Worm (Caenorhabditis elegans) whole organism, L4 larva: ENCODE measurements around the gene ubc-6.

Experiments
- F44E2.7 ChIP-seq: fragments of 200-800 bp; sonication (Bioruptor generic); IDR thresholded peaks from 2 replicates; pipeline ENCODE4 v2.1.2; 2022; ENCODE audit warnings: missing genetic modification characterization, missing compliant biosample characterization
- R02D3.7 ChIP-seq: fragments of 150-350 bp; sonication (generic microtip); optimal IDR thresholded peaks from 3 replicates; lab custom pipeline; 2014; ENCODE audit warnings: missing biosample characterization, missing genetic modification characterization
- Y48G9A.11 ChIP-seq: fragments of 200-800 bp; sonication (Bioruptor generic); IDR thresholded peaks from 2 replicates; pipeline ENCODE4 v1.3.6; 2022; ENCODE audit warnings: missing genetic modification reagents, missing genetic modification characterization, missing compliant biosample characterization
- Y5F2A.4 ChIP-seq: fragments of 200-800 bp; sonication (Bioruptor generic); optimal IDR thresholded peaks from 2 replicates; lab custom pipeline; 2018; ENCODE audit warnings: mild to moderate bottlenecking, missing genetic modification characterization, missing compliant biosample characterization
- Y75B8A.6 ChIP-seq: fragments of 200-800 bp; sonication (Bioruptor generic); IDR thresholded peaks from 2 replicates; pipeline ENCODE4 v1.3.6; 2022; ENCODE audit warnings: missing genetic modification reagents, missing genetic modification characterization, missing compliant biosample characterization
- aha-1 ChIP-seq: fragments of 150-350 bp; peaks from one replicate; lab custom pipeline; 2014; ENCODE audit warnings: missing biosample characterization, missing genetic modification characterization
- aly-2 ChIP-seq: sonication (generic microtip); optimal IDR thresholded peaks from 2 replicates; lab custom pipeline; 2018; ENCODE audit warnings: missing biosample characterization, missing genetic modification characterization
- attf-4 ChIP-seq: sonication (generic microtip); optimal IDR thresholded peaks from 3 replicates; lab custom pipeline; 2017; ENCODE audit warnings: missing biosample characterization, missing genetic modification characterization
- ceh-20 ChIP-seq: fragments of 200-800 bp; sonication (Bioruptor generic); IDR thresholded peaks from 2 replicates; pipeline ENCODE4 v1.3.6; 2022; ENCODE audit warnings: missing genetic modification reagents, missing genetic modification characterization, missing compliant biosample characterization
- ceh-28 ChIP-seq: fragments of 150-350 bp; optimal IDR thresholded peaks from 2 replicates; lab custom pipeline; 2014; ENCODE audit warnings: missing biosample characterization, missing genetic modification reagents, missing genetic modification characterization
- ceh-32 ChIP-seq: sonication (generic microtip); optimal IDR thresholded peaks from 2 replicates; lab custom pipeline; 2016; ENCODE audit warnings: mild to moderate bottlenecking, missing genetic modification characterization, missing compliant biosample characterization; ENCODE audit not compliant: poor library complexity
- ceh-62 ChIP-seq: sonication (generic microtip); optimal IDR thresholded peaks from 2 replicates; lab custom pipeline; 2017; ENCODE audit warnings: missing biosample characterization, missing genetic modification characterization
- ceh-82 ChIP-seq: sonication (generic microtip); optimal IDR thresholded peaks from 2 replicates; lab custom pipeline; 2017; ENCODE audit warnings: missing biosample characterization, missing genetic modification characterization
- ces-1 ChIP-seq: fragments of 150-350 bp; sonication (generic microtip); optimal IDR thresholded peaks from 4 replicates; lab custom pipeline; 2014; ENCODE audit warnings: missing biosample characterization, missing genetic modification reagents, missing genetic modification characterization
- cey-2 ChIP-seq: sonication (generic microtip); optimal IDR thresholded peaks from 3 replicates; lab custom pipeline; 2017; ENCODE audit warnings: missing genetic modification characterization, mild to moderate bottlenecking, missing compliant biosample characterization, antibody characterized with exemption, borderline replicate concordance; ENCODE audit not compliant: insufficient read depth
- daf-8 ChIP-seq: fragments of 200-800 bp; sonication (Bioruptor generic); IDR thresholded peaks from 2 replicates; pipeline ENCODE4 v1.3.6; 2022; ENCODE audit warnings: missing genetic modification characterization, missing compliant biosample characterization
- dmd-6 ChIP-seq: fragments of 200-800 bp; sonication (Bioruptor generic); IDR thresholded peaks from 2 replicates; pipeline ENCODE4 v1.3.6; 2022; ENCODE audit warnings: missing genetic modification reagents, missing genetic modification characterization, missing compliant biosample characterization
- dpl-1 ChIP-seq: fragments of 150-350 bp; optimal IDR thresholded peaks from 2 replicates; lab custom pipeline; 2014; ENCODE audit warnings: missing biosample characterization, missing genetic modification reagents, missing genetic modification characterization
- duxl-1 ChIP-seq: sonication (generic microtip); optimal IDR thresholded peaks from 2 replicates; lab custom pipeline; 2016; ENCODE audit warnings: mild to moderate bottlenecking, missing genetic modification characterization, moderate library complexity, missing compliant biosample characterization; ENCODE audit not compliant: poor library complexity
- egl-27 ChIP-seq: sonication (generic microtip); optimal IDR thresholded peaks from 3 replicates; lab custom pipeline; 2017; ENCODE audit warnings: missing biosample characterization, missing genetic modification reagents, missing genetic modification characterization
- hif-1 ChIP-seq, 2 experiments: sonication (generic microtip); optimal IDR thresholded peaks; 2 replicates each; lab custom pipeline; 2016 to 2017; ENCODE audit warnings: missing compliant biosample characterization in 2 of 2, missing genetic modification characterization in 2 of 2, missing genetic modification reagents in 2 of 2, missing genotype in 2 of 2, mild to moderate bottlenecking in 1 of 2
- hlh-11 ChIP-seq: fragments of 200-800 bp; sonication (Bioruptor generic); optimal IDR thresholded peaks from 2 replicates; lab custom pipeline; 2018; ENCODE audit warnings: mild to moderate bottlenecking, missing genetic modification characterization, missing compliant biosample characterization
- hmg-1.1 ChIP-seq: fragments of 200-800 bp; sonication (Bioruptor generic); IDR thresholded peaks from 2 replicates; pipeline ENCODE4 v1.3.6; 2022; ENCODE audit warnings: missing genetic modification reagents, missing genetic modification characterization, missing compliant biosample characterization
- lin-1 ChIP-seq: fragments of 200-800 bp; sonication (Bioruptor generic); IDR thresholded peaks from 2 replicates; pipeline ENCODE4 v1.3.6; 2022; ENCODE audit warnings: missing genetic modification reagents, missing genetic modification characterization, missing compliant biosample characterization
- lin-29 ChIP-seq: fragments of 200-800 bp; sonication (Bioruptor generic); IDR thresholded peaks from 2 replicates; pipeline ENCODE4 v1.3.6; 2022; ENCODE audit warnings: missing genetic modification reagents, missing genetic modification characterization, missing compliant biosample characterization
- lsy-2 ChIP-seq, 2 experiments: fragments of 150-350 bp in 1 of 2; sonication (generic microtip) in 1 of 2; optimal IDR thresholded peaks; 2 replicates each; lab custom pipeline; 2014 to 2017; ENCODE audit warnings: missing biosample characterization in 2 of 2, missing genetic modification characterization in 2 of 2
- madf-5 ChIP-seq, 2 experiments: fragments of 200-800 bp; sonication (Bioruptor generic); IDR thresholded peaks; 2 replicates each; pipeline ENCODE4 v1.3.6; 2022; ENCODE audit warnings: missing compliant biosample characterization in 2 of 2, missing genetic modification characterization in 2 of 2
- mdl-1 ChIP-seq, 2 experiments: fragments of 150-350 bp in 1 of 2; sonication (generic microtip) in 1 of 2; optimal IDR thresholded peaks; 2 replicates each; lab custom pipeline; 2014 to 2017; ENCODE audit warnings: missing biosample characterization in 2 of 2, missing genetic modification characterization in 2 of 2
- mep-1 ChIP-seq: fragments of 150-350 bp; sonication (generic microtip); optimal IDR thresholded peaks from 3 replicates; lab custom pipeline; 2014; ENCODE audit warnings: missing biosample characterization, missing genetic modification characterization
- mes-2 ChIP-seq: sonication (generic microtip); optimal IDR thresholded peaks from 2 replicates; lab custom pipeline; 2016; ENCODE audit warnings: missing genotype, mild to moderate bottlenecking, missing genetic modification characterization, missing compliant biosample characterization; ENCODE audit not compliant: poor library complexity, severe bottlenecking
- mxl-2 ChIP-seq: fragments of 200-800 bp; sonication (Bioruptor generic); conservative IDR thresholded peaks from 2 replicates; pipeline ENCODE4 v1.3.6; 2022; ENCODE audit warnings: missing genetic modification reagents, missing genetic modification characterization, missing compliant biosample characterization
- nhr-10 ChIP-seq: fragments of 150-350 bp; optimal IDR thresholded peaks from 2 replicates; lab custom pipeline; 2014; ENCODE audit warnings: missing biosample characterization, missing genetic modification characterization
- nhr-11 ChIP-seq: fragments of 150-350 bp; optimal IDR thresholded peaks from 2 replicates; lab custom pipeline; 2014; ENCODE audit warnings: missing biosample characterization, missing genetic modification characterization
- nhr-28 ChIP-seq: fragments of 150-350 bp; optimal IDR thresholded peaks from 2 replicates; lab custom pipeline; 2014; ENCODE audit warnings: missing biosample characterization, missing genetic modification characterization
- nhr-48 ChIP-seq: sonication (generic microtip); optimal IDR thresholded peaks from 2 replicates; lab custom pipeline; 2016; ENCODE audit warnings: mild to moderate bottlenecking, missing genetic modification characterization, missing compliant biosample characterization
- nhr-76 ChIP-seq: fragments of 150-350 bp; optimal IDR thresholded peaks from 2 replicates; lab custom pipeline; 2014; ENCODE audit warnings: missing biosample characterization, missing genetic modification characterization
- nhr-77 ChIP-seq: fragments of 150-350 bp; optimal IDR thresholded peaks from 2 replicates; lab custom pipeline; 2014; ENCODE audit warnings: missing biosample characterization, missing genetic modification characterization
- pha-4 ChIP-seq, 2 experiments: fragments of 150-350 bp in 1 of 2; fragments of 200-800 bp in 1 of 2; sonication (Bioruptor generic) in 1 of 2; IDR thresholded peaks in 1 of 2; optimal IDR thresholded peaks in 1 of 2; 2 replicates each; pipeline versions ENCODE4 v1.3.6 to Lab custom; 2014 to 2022; ENCODE audit warnings: missing genetic modification characterization in 2 of 2, missing genetic modification reagents in 2 of 2, missing biosample characterization in 1 of 2, missing compliant biosample characterization in 1 of 2
- php-3 ChIP-seq: fragments of 200-800 bp; sonication (Bioruptor generic); IDR thresholded peaks from 2 replicates; pipeline ENCODE4 v1.3.6; 2022; ENCODE audit warnings: missing genetic modification reagents, missing genetic modification characterization, missing compliant biosample characterization
- pqm-1 ChIP-seq: sonication (generic microtip); optimal IDR thresholded peaks from 2 replicates; lab custom pipeline; 2017; ENCODE audit warnings: missing biosample characterization, missing genetic modification characterization
- rbr-2 ChIP-seq: sonication (generic microtip); optimal IDR thresholded peaks from 2 replicates; lab custom pipeline; 2016; ENCODE audit warnings: missing genotype, missing genetic modification characterization, missing compliant biosample characterization
- skn-1 ChIP-seq: fragments of 150-350 bp; optimal IDR thresholded peaks from 2 replicates; lab custom pipeline; 2014; ENCODE audit warnings: missing biosample characterization, missing genetic modification characterization
- snpc-1.2 ChIP-seq: fragments of 200-800 bp; sonication (Bioruptor generic); IDR thresholded peaks from 2 replicates; pipeline ENCODE4 v1.3.6; 2022; ENCODE audit warnings: missing genetic modification reagents, missing genetic modification characterization, missing compliant biosample characterization
- snpc-4 ChIP-seq: fragments of 150-350 bp; optimal IDR thresholded peaks from 2 replicates; lab custom pipeline; 2014; ENCODE audit warnings: missing biosample characterization, missing genetic modification characterization
- spr-1 ChIP-seq: sonication (generic microtip); optimal IDR thresholded peaks from 2 replicates; lab custom pipeline; 2016; ENCODE audit warnings: mild to moderate bottlenecking, missing genetic modification characterization, missing compliant biosample characterization
- spr-3 ChIP-seq: fragments of 200-800 bp; sonication (Bioruptor generic); optimal IDR thresholded peaks from 2 replicates; lab custom pipeline; 2018; ENCODE audit warnings: mild to moderate bottlenecking, missing genetic modification characterization, missing compliant biosample characterization
- tra-1 ChIP-seq: fragments of 200-800 bp; sonication (Bioruptor generic); IDR thresholded peaks from 2 replicates; pipeline ENCODE4 v1.3.6; 2022; ENCODE audit warnings: missing genetic modification reagents, missing genetic modification characterization, missing compliant biosample characterization
- unc-39 ChIP-seq: sonication (generic microtip); optimal IDR thresholded peaks from 2 replicates; lab custom pipeline; 2017; ENCODE audit warnings: missing biosample characterization, missing genetic modification characterization
- unc-62 ChIP-seq, 3 experiments: fragments of 150-350 bp in 1 of 3; sonication (generic microtip); optimal IDR thresholded peaks in 2 of 3; peaks in 1 of 3; 1 replicate in 1 of 3; 2 replicates in 2 of 3; lab custom pipeline; 2014 to 2017; ENCODE audit warnings: missing biosample characterization in 3 of 3, missing genetic modification characterization in 3 of 3, missing genetic modification reagents in 3 of 3, missing genotype in 1 of 3

Gene ubc-6

DNA sequence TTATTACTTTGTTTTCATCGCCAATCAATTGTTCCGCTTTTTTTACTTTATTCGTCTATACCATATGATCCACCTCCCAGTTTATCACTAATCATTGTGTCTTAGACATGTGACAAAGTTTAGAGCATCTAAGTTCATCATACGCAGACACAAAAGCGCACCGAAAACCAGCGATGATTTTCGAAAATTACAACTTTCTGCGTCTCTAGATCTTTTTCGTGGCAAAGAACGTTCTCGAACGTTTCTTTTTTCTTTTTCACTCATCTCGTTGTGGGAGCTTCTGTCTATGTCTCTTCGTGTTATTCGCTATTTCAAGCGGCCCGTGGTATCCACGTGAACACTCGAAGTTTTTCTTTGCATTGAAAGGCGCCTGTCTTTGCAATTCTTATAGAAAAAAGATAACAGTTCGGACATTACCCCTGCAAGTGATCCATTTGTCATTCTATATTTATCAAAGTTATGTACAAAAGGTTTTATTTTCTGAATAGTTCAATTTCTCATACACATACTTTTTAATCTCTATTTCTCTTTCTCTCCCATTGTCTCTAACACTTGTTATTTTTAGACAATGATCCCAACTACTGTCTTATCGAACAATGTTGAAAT, 50.2 kb downstream of the ubc-6 start, which contains the start of gene ZK1290.5:
Gene ZK1290.5, plus strand, starts transcription at position 566 of the 606 bp plus-strand sequence.
- TF ChIP-seq Y48G9A.11 (no peak), duxl-1 (peak; percentile 15), spr-3 (GFP tag; lab: Kevin White, UChicago) (no peak), ceh-20 (peak; percentile 90), nhr-28 (peak; percentile 91), daf-8 (GFP tag; lab: Robert Waterston, UW) (no peak), ceh-62 (tag; lab: Kevin White, UChicago) (no peak), snpc-4 (tag; lab: Kevin White, UChicago) (no peak), ceh-32 (tag; lab: Kevin White, UChicago) (no peak), spr-1 (tag; lab: Kevin White, UChicago) (peak; percentile 75), egl-27 (tag; lab: Kevin White, UChicago) (no peak), hif-1 (tag; optimal IDR thresholded peaks at IDR 0.05; lab: Kevin White, UChicago) (peak in 1 of 2 experiments; percentile 69), dmd-6 (GFP tag; lab: Robert Waterston, UW) (peak; percentile 99), snpc-1.2 (no peak), hmg-1.1 (peak; percentile 62), nhr-10 (tag; lab: Kevin White, UChicago) (peak; percentile 83), nhr-11 (peak; percentile 89), F44E2.7 (no peak), hlh-11 (tag; lab: Kevin White, UChicago) (peak; percentile 99), unc-62 (GFP tag; optimal IDR thresholded peaks at IDR 0.05 in 1 of 2; lab: Kevin White, UChicago) (peak in 1 of 2 experiments; percentile 91), unc-62 (tag; optimal IDR thresholded peaks at IDR 0.05; lab: Kevin White, UChicago) (no peak), skn-1 (tag; lab: Kevin White, UChicago) (no peak), attf-4 (tag; lab: Kevin White, UChicago) (no peak), aly-2 (tag; lab: Kevin White, UChicago) (no peak), mxl-2 (GFP tag; lab: Robert Waterston, UW) (peak; percentile 98), cey-2 (tag; lab: Kevin White, UChicago) (peak; percentile 72), php-3 (GFP tag; lab: Robert Waterston, UW) (peak; percentile 91), Y5F2A.4 (no peak), unc-39 (tag; lab: Kevin White, UChicago) (no peak), mdl-1 (tag; optimal IDR thresholded peaks at IDR 0.05; lab: Kevin White, UChicago) (peak; percentile 43 to 95), lsy-2 (tag; optimal IDR thresholded peaks at IDR 0.05; lab: Kevin White, UChicago) (peak; percentile 36 to 89), nhr-76 (tag; lab: Kevin White, UChicago) (peak; percentile 63), tra-1 (GFP tag; lab: Robert Waterston, UW) (peak; percentile 96), Y75B8A.6 (GFP tag; lab: Robert Waterston, UW) (0 out of 2 replicates have a peak, but pooled peaks have one; percentile 31), dpl-1 (GFP tag; lab: Kevin White, UChicago) (peak; percentile 50), nhr-77 (tag; lab: Kevin White, UChicago) (peak; percentile 72), R02D3.7 (tag; lab: Kevin White, UChicago) (no peak), lin-29 (GFP tag; lab: Robert Waterston, UW) (no peak), pha-4 (GFP tag; IDR thresholded peaks at IDR 0.05; lab: Robert Waterston, UW) (peak; percentile 86), pha-4 (tag; optimal IDR thresholded peaks at IDR 0.05; lab: Kevin White, UChicago) (peak; percentile 61), aha-1 (peak; percentile 96), mes-2 (tag; lab: Kevin White, UChicago) (peak; percentile 56), ces-1 (GFP tag; lab: Kevin White, UChicago) (no peak), madf-5 (GFP tag; IDR thresholded peaks at IDR 0.05; lab: Robert Waterston, UW) (no peak), lin-1 (peak; percentile 87), rbr-2 (peak; percentile 67), mep-1 (tag; lab: Kevin White, UChicago) (peak; percentile 87), ceh-82 (tag; lab: Kevin White, UChicago) (no peak), pqm-1 (tag; lab: Kevin White, UChicago) (peak; percentile 3), ceh-28 (tag; lab: Kevin White, UChicago) (no peak), nhr-48 (tag; lab: Kevin White, UChicago) (peak; percentile 98)
